Fruit fly (Drosophila melanogaster) whole organism, adult: Measurements from ENCODE around the gene CG13138.

Experiments
- CG11617 ChIP-seq: fragments of 200-800 bp; sonication (Bioruptor generic); optimal IDR thresholded peaks from 2 replicates; lab custom pipeline; 2017; ENCODE audit warnings: mild to moderate bottlenecking, missing biosample characterization, missing genetic modification reagents, missing genetic modification characterization
- CG7101 ChIP-seq: fragments of 200-800 bp; sonication (Bioruptor generic); optimal IDR thresholded peaks from 2 replicates; lab custom pipeline; 2018; ENCODE audit warnings: missing biosample characterization, mild to moderate bottlenecking, missing genetic modification characterization, moderate library complexity
- Hr96 ChIP-seq: fragments of 200-800 bp; sonication (Bioruptor generic); optimal IDR thresholded peaks from 2 replicates; lab custom pipeline; 2016; ENCODE audit warnings: missing biosample characterization, missing genetic modification characterization
- cic ChIP-seq: fragments of 200-800 bp; sonication (Bioruptor generic); optimal IDR thresholded peaks from 2 replicates; lab custom pipeline; 2017; ENCODE audit warnings: missing biosample characterization, mild to moderate bottlenecking, missing genetic modification characterization, moderate library complexity
- kay ChIP-seq: fragments of 200-800 bp; sonication (Bioruptor generic); peaks from one replicate; lab custom pipeline; 2016; ENCODE audit warnings: missing biosample characterization, missing genetic modification characterization, borderline replicate concordance
- pad ChIP-seq: fragments of 200-800 bp; sonication (Bioruptor generic); optimal IDR thresholded peaks from 3 replicates; lab custom pipeline; 2017; ENCODE audit warnings: missing biosample characterization, missing genetic modification characterization, mild to moderate bottlenecking, moderate library complexity, missing genetic modification reagents

dm6 chr2L:10277362-10277761, 24.5 kb downstream of the CG13138 start:
- TF ChIP-seq cic (GFP tag; lab: Kevin White, UChicago) (no peak), CG7101 (tag; lab: Kevin White, UChicago) (peak; percentile 3), Hr96 (GFP tag; lab: Kevin White, UChicago) (no peak), kay (GFP tag; lab: Kevin White, UChicago) (peak; percentile 71), pad (GFP tag; lab: Kevin White, UChicago) (no peak), CG11617 (GFP tag; lab: Kevin White, UChicago) (no peak)
